Worm (Caenorhabditis elegans) whole organism, young adult: ENCODE measurements around the gene F42D1.4.

Experiments
- B0019.2 ChIP-seq: fragments of 200-800 bp; sonication (Bioruptor generic); conservative IDR thresholded peaks from 2 replicates; pipeline ENCODE4 v1.3.6; 2022; ENCODE audit warnings: missing genetic modification reagents, missing genetic modification characterization, missing compliant biosample characterization
- B0035.1 ChIP-seq: sonication (generic microtip); optimal IDR thresholded peaks from 2 replicates; lab custom pipeline; 2016; ENCODE audit warnings: missing genetic modification characterization, mild to moderate bottlenecking, missing compliant biosample characterization, missing genotype, missing genetic modification reagents
- B0261.1 ChIP-seq: sonication (generic microtip); optimal IDR thresholded peaks from 2 replicates; lab custom pipeline; 2016; ENCODE audit warnings: mild to moderate bottlenecking, missing genetic modification characterization, moderate library complexity, missing compliant biosample characterization
- C06A6.2 ChIP-seq: fragments of 200-800 bp; sonication (Bioruptor generic); conservative IDR thresholded peaks from 2 replicates; pipeline ENCODE4 v1.3.6; 2022; ENCODE audit warnings: missing genetic modification characterization, missing compliant biosample characterization
- F23B12.7 ChIP-seq: sonication (generic microtip); optimal IDR thresholded peaks from 2 replicates; lab custom pipeline; 2017; ENCODE audit warnings: missing genetic modification characterization, mild to moderate bottlenecking, missing compliant biosample characterization, antibody characterized with exemption, moderate library complexity; ENCODE audit not compliant: insufficient read depth
- F37B4.10 ChIP-seq: fragments of 200-800 bp; sonication (Bioruptor generic); IDR thresholded peaks from 2 replicates; pipeline ENCODE4 v1.3.6; 2022; ENCODE audit warnings: missing genetic modification characterization, missing compliant biosample characterization
- F55B11.4 ChIP-seq: sonication (generic microtip); optimal IDR thresholded peaks from 2 replicates; lab custom pipeline; 2016; ENCODE audit warnings: missing compliant biosample characterization, missing genetic modification characterization, borderline replicate concordance; ENCODE audit not compliant: insufficient read depth
- F57C9.4 ChIP-seq: sonication (generic microtip); optimal IDR thresholded peaks from 2 replicates; lab custom pipeline; 2017; ENCODE audit warnings: mild to moderate bottlenecking, missing genetic modification characterization, missing compliant biosample characterization
- Y53F4B.3 ChIP-seq: fragments of 200-800 bp; sonication (Bioruptor generic); IDR thresholded peaks from 2 replicates; pipeline ENCODE4 v1.3.6; 2022; ENCODE audit warnings: missing genetic modification reagents, missing genetic modification characterization, missing compliant biosample characterization
- Y79H2A.3 ChIP-seq: fragments of 200-800 bp; sonication (Bioruptor generic); conservative IDR thresholded peaks from 2 replicates; pipeline ENCODE4 v1.3.6; 2022; ENCODE audit warnings: missing genetic modification reagents, missing genetic modification characterization, missing compliant biosample characterization
- ama-1 ChIP-seq, 3 experiments: fragments of 150-350 bp in 1 of 3; sonication (generic microtip) in 2 of 3; optimal IDR thresholded peaks; 2 replicates each; lab custom pipeline; 2014 to 2018; ENCODE audit warnings: missing biosample characterization in 2 of 3, missing genetic modification characterization in 2 of 3, missing genetic modification reagents in 2 of 3
- attf-5 ChIP-seq: fragments of 200-800 bp; sonication (Bioruptor generic); optimal IDR thresholded peaks from 2 replicates; lab custom pipeline; 2018; ENCODE audit warnings: mild to moderate bottlenecking, missing genetic modification characterization, missing compliant biosample characterization
- cebp-2 ChIP-seq: fragments of 200-800 bp; sonication (Bioruptor generic); IDR thresholded peaks from 2 replicates; pipeline ENCODE4 v1.3.6; 2022; ENCODE audit warnings: missing genetic modification characterization, missing compliant biosample characterization
- dox-1 ChIP-seq: fragments of 200-800 bp; sonication (Bioruptor generic); IDR thresholded peaks from 2 replicates; pipeline ENCODE4 v1.3.6; 2022; ENCODE audit warnings: missing genetic modification reagents, missing genetic modification characterization, missing compliant biosample characterization
- dpff-1 ChIP-seq: sonication (generic microtip); optimal IDR thresholded peaks from 2 replicates; lab custom pipeline; 2017; ENCODE audit warnings: mild to moderate bottlenecking, missing genetic modification characterization, missing compliant biosample characterization
- egrh-3 ChIP-seq: fragments of 200-800 bp; sonication (Bioruptor generic); IDR thresholded peaks from 2 replicates; pipeline ENCODE4 v1.3.6; 2022; ENCODE audit warnings: missing genetic modification reagents, missing genetic modification characterization, missing compliant biosample characterization
- ekl-4 ChIP-seq: fragments of 200-800 bp; sonication (Bioruptor generic); IDR thresholded peaks from 2 replicates; pipeline ENCODE4 v1.3.6; 2022; ENCODE audit warnings: missing genetic modification reagents, missing genetic modification characterization, missing compliant biosample characterization
- hmg-20 ChIP-seq: fragments of 200-800 bp; sonication (Bioruptor generic); IDR thresholded peaks from 2 replicates; pipeline ENCODE4 v1.3.6; 2022; ENCODE audit warnings: missing genetic modification reagents, missing genetic modification characterization, missing compliant biosample characterization
- lag-1 ChIP-seq: fragments of 200-800 bp; sonication (Bioruptor generic); IDR thresholded peaks from 2 replicates; pipeline ENCODE4 v1.3.6; 2022; ENCODE audit warnings: missing genetic modification reagents, missing genetic modification characterization, missing compliant biosample characterization
- lin-26 ChIP-seq: fragments of 200-800 bp; sonication (Bioruptor generic); IDR thresholded peaks from 2 replicates; pipeline ENCODE4 v1.3.6; 2022; ENCODE audit warnings: missing genetic modification reagents, missing genetic modification characterization, missing compliant biosample characterization
- lin-40 ChIP-seq: sonication (generic microtip); optimal IDR thresholded peaks from 2 replicates; lab custom pipeline; 2016; ENCODE audit warnings: missing genetic modification characterization, mild to moderate bottlenecking, missing compliant biosample characterization, missing genotype, missing genetic modification reagents
- madf-10 ChIP-seq: sonication (generic microtip); optimal IDR thresholded peaks from 2 replicates; lab custom pipeline; 2016; ENCODE audit warnings: mild to moderate bottlenecking, missing genetic modification characterization, missing compliant biosample characterization
- madf-3 ChIP-seq: fragments of 200-800 bp; sonication (Bioruptor generic); IDR thresholded peaks from 2 replicates; pipeline ENCODE4 v1.3.6; 2022; ENCODE audit warnings: missing genetic modification reagents, missing genetic modification characterization, missing compliant biosample characterization
- mcd-1 ChIP-seq: fragments of 200-800 bp; sonication (Bioruptor generic); IDR thresholded peaks from 2 replicates; pipeline ENCODE4 v1.3.6; 2022; ENCODE audit warnings: missing genetic modification reagents, missing genetic modification characterization, missing compliant biosample characterization
- mel-28 ChIP-seq: sonication (generic microtip); optimal IDR thresholded peaks from 2 replicates; lab custom pipeline; 2016; ENCODE audit warnings: borderline replicate concordance, mild to moderate bottlenecking, missing genetic modification characterization, missing compliant biosample characterization
- mes-4 ChIP-seq: sonication (generic microtip); optimal IDR thresholded peaks from 2 replicates; lab custom pipeline; 2016; ENCODE audit warnings: missing genotype, missing genetic modification characterization, missing compliant biosample characterization
- nhr-27 ChIP-seq: fragments of 200-800 bp; sonication (Bioruptor generic); optimal IDR thresholded peaks from 2 replicates; lab custom pipeline; 2018; ENCODE audit warnings: mild to moderate bottlenecking, missing genetic modification characterization, moderate library complexity, missing compliant biosample characterization
- nhr-80 ChIP-seq: sonication (generic microtip); optimal IDR thresholded peaks from 2 replicates; lab custom pipeline; 2016; ENCODE audit warnings: missing genetic modification characterization, missing compliant biosample characterization
- nhr-90 ChIP-seq: sonication (generic microtip); optimal IDR thresholded peaks from 2 replicates; lab custom pipeline; 2016; ENCODE audit warnings: missing genotype, mild to moderate bottlenecking, missing genetic modification characterization, missing compliant biosample characterization
- repo-1 ChIP-seq: sonication (generic microtip); optimal IDR thresholded peaks from 2 replicates; lab custom pipeline; 2017; ENCODE audit warnings: mild to moderate bottlenecking, missing genetic modification characterization, missing compliant biosample characterization
- sdz-38 ChIP-seq: sonication (generic microtip); optimal IDR thresholded peaks from 2 replicates; lab custom pipeline; 2016; ENCODE audit warnings: missing genotype, missing genetic modification characterization, missing compliant biosample characterization
- snpc-4 ChIP-seq, 5 experiments: fragments of 150-350 bp in 1 of 5; sonication (generic microtip) in 4 of 5; optimal IDR thresholded peaks; 2 replicates each; lab custom pipeline; 2014 to 2018; ENCODE audit warnings: missing genetic modification characterization in 5 of 5, missing biosample characterization in 3 of 5, antibody characterized with exemption in 2 of 5, mild to moderate bottlenecking in 2 of 5, missing compliant biosample characterization in 2 of 5, missing genotype in 2 of 5, moderate library complexity in 2 of 5, missing genetic modification reagents in 1 of 5
- tbx-9 ChIP-seq: sonication (generic microtip); optimal IDR thresholded peaks from 2 replicates; lab custom pipeline; 2016; ENCODE audit warnings: borderline replicate concordance, missing genetic modification characterization, inconsistent platforms, missing compliant biosample characterization
- unc-62 ChIP-seq: fragments of 150-350 bp; optimal IDR thresholded peaks from 2 replicates; lab custom pipeline; 2014; ENCODE audit warnings: missing biosample characterization, missing genetic modification reagents, missing genetic modification characterization
- xnd-1 ChIP-seq: sonication (generic microtip); optimal IDR thresholded peaks from 2 replicates; lab custom pipeline; 2016; ENCODE audit warnings: missing genotype, missing genetic modification reagents, missing genetic modification characterization, missing compliant biosample characterization
- zfh-2 ChIP-seq: fragments of 200-800 bp; sonication (Bioruptor generic); conservative IDR thresholded peaks from 2 replicates; pipeline ENCODE4 v1.3.6; 2022; ENCODE audit warnings: missing genetic modification reagents, missing genetic modification characterization, missing compliant biosample characterization
- zim-3 ChIP-seq: sonication (generic microtip); optimal IDR thresholded peaks from 2 replicates; lab custom pipeline; 2017; ENCODE audit warnings: mild to moderate bottlenecking, missing genetic modification characterization, moderate library complexity, missing compliant biosample characterization
- ztf-18 ChIP-seq: sonication (generic microtip); optimal IDR thresholded peaks from 2 replicates; lab custom pipeline; 2016; ENCODE audit warnings: missing genotype, mild to moderate bottlenecking, missing genetic modification characterization, missing compliant biosample characterization
- ztf-25 ChIP-seq: fragments of 200-800 bp; sonication (Bioruptor generic); IDR thresholded peaks from 2 replicates; pipeline ENCODE4 v1.3.6; 2022; ENCODE audit warnings: missing genetic modification reagents, missing genetic modification characterization, missing compliant biosample characterization
- ztf-6 ChIP-seq: fragments of 200-800 bp; sonication (Bioruptor generic); IDR thresholded peaks from 2 replicates; pipeline ENCODE4 v1.3.6; 2022; ENCODE audit warnings: missing genetic modification reagents, missing genetic modification characterization, missing compliant biosample characterization

F42D1.4 gene

DNA sequence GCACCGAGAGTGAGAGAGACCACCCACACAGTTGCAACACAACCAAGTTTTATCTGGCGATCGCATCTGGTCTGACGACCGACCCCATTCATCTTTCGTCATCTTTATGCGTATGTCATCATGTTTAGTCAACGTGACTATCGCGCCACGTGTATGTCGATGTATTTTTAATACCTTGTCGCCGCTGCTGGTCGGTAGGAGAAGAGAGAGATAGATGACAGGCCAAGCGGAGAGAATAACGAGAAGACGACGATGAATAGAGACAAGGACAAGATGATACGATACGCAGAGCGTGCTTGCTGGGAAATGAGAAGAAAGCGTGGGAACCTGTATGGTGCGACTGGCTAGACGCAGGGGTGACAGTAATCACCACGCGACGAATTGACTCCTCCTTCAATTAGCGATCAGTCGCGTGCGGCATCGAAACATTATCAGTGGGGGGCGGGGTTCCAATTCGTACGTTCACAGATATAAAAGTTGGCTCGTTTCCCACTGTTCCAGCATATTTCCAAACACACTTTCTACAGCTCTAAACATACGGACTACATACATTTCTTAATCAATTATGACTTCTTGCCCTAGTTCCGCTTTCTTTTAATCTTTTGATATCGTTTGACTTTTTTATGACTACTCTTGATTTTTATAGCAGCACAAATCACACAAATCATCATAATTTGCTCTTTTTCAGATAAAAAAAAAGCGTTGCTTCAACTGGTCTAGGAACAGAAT is 16.6 kb upstream of the F42D1.4 start, which contains the start of gene tatn-1 (continued):
- TF ChIP-seq C06A6.2 (GFP tag; lab: Robert Waterston, UW) (0 out of 2 replicates have a peak, but pooled peaks have one; percentile 56), unc-62 (GFP tag; lab: Kevin White, UChicago) (peak; percentile 84), ztf-6 (GFP tag; lab: Robert Waterston, UW) (no peak), xnd-1 (no peak), F57C9.4 (tag; lab: Kevin White, UChicago) (no peak), cebp-2 (GFP tag; lab: Robert Waterston, UW) (no peak), zfh-2 (GFP tag; lab: Robert Waterston, UW) (peak; percentile 70; the same call in 1 of the 2 replicates), repo-1 (no peak), Y53F4B.3 (GFP tag; lab: Robert Waterston, UW) (no peak), nhr-90 (tag; lab: Kevin White, UChicago) (peak; percentile 32), tbx-9 (tag; lab: Kevin White, UChicago) (no peak), dpff-1 (tag; lab: Kevin White, UChicago) (no peak), sdz-38 (tag; lab: Kevin White, UChicago) (no peak), ztf-18 (tag; lab: Kevin White, UChicago) (no peak), mcd-1 (GFP tag; lab: Robert Waterston, UW) (peak; percentile 40; the same call in 1 of the 2 replicates), snpc-4 (GFP tag; optimal IDR thresholded peaks at IDR 0.05; lab: Kevin White, UChicago) (no peak), snpc-4 (tag; optimal IDR thresholded peaks at IDR 0.05; lab: Kevin White, UChicago) (peak in 2 of 4 experiments; percentile 37 to 62), mel-28 (tag; lab: Kevin White, UChicago) (no peak), Y79H2A.3 (GFP tag; lab: Robert Waterston, UW) (no peak), egrh-3 (0 out of 2 replicates have a peak, but pooled peaks have one; percentile 19)

DNA sequence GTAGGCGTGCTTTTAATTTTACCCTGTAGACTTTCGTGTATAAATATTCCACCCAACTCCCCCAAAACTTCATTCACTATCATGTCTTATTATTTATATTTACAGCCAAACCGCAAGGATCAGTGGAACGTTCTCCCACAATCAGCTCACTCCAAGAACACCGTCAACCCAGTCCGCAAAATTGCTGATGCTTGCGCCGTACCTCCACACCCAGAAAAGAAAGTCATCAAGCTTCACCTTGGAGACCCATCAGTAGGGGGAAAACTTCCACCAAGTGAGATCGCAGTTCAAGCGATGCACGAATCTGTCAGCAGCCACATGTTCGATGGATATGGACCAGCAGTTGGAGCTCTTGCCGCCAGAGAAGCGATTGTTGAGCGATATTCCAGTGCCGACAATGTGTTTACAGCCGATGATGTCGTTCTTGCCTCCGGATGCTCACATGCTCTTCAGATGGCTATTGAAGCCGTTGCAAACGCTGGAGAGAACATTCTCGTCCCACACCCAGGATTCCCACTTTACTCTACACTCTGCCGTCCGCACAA is 15.8 kb upstream of the F42D1.4 start:
- TF ChIP-seq zim-3, result no peak
- TF ChIP-seq ama-1 (optimal IDR thresholded peaks at IDR 0.05; lab: Kevin White, UChicago), result peak; percentile 81
- no peak for TF ChIP-seq ama-1 (GFP tag; optimal IDR thresholded peaks at IDR 0.05; lab: Kevin White, UChicago)
- TF ChIP-seq B0261.1 (tag; lab: Kevin White, UChicago), result no peak
- no peak for TF ChIP-seq mes-4 (tag; lab: Kevin White, UChicago)
- TF ChIP-seq nhr-27 (tag; lab: Kevin White, UChicago), result peak; percentile 44
- TF ChIP-seq unc-62 (GFP tag; lab: Kevin White, UChicago), result no peak
- peak; percentile 44; the same call in 1 of the 2 replicates for TF ChIP-seq zfh-2 (GFP tag; lab: Robert Waterston, UW)

DNA sequence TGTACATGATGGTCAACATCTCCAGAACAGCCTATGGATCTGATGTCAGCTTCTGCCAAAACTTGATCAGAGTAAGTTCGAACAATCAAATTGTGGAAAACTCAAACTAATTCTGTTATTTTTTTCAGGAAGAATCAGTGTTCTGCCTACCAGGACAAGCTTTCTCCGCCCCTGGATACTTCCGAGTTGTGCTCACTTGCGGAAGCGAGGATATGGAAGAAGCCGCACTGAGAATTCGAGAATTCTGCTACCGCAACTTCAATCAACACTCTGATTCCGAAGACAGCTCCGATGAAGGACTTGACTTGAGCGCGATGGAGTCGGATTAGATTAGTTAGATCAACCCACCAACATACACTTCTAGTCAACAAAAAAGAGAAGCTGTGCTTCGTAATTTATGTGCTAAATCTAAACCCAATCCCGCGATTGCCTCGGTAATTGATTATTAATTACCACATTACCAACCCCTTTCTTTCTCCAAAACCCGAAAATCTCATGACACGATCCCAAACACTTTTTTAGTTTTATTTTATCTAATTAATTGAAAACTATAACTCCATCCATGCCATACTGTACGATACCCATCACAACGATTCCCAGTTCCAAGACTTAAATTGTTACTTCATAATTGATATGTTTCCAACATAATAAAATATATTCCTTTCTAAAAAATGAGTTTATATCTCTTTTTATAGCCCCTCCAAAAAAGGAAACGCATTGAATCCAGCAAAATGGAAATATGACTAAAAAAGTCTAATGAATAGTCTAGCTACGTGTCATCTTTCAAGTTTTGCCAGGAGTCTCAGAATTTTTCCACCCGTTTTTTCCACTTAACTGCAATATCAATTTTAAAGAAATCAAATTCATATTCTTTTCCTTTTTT is 14.5 kb upstream of the F42D1.4 start:
- peak; percentile 17 for TF ChIP-seq madf-10 (tag; lab: Kevin White, UChicago)
- TF ChIP-seq ama-1 (optimal IDR thresholded peaks at IDR 0.05; lab: Kevin White, UChicago), result peak; percentile 88
- no peak for TF ChIP-seq ama-1 (GFP tag; optimal IDR thresholded peaks at IDR 0.05; lab: Kevin White, UChicago)
- TF ChIP-seq lin-26 (GFP tag; lab: Robert Waterston, UW), result 0 out of 2 replicates have a peak, but pooled peaks have one; percentile 33
- TF ChIP-seq hmg-20 (GFP tag; lab: Robert Waterston, UW), result no peak
- TF ChIP-seq nhr-80 (tag; lab: Kevin White, UChicago), result peak; percentile 31
- no peak for TF ChIP-seq attf-5
- TF ChIP-seq ekl-4 (GFP tag; lab: Robert Waterston, UW), result no peak
- TF ChIP-seq B0261.1 (tag; lab: Kevin White, UChicago), result no peak
- no peak for TF ChIP-seq lag-1 (GFP tag; lab: Robert Waterston, UW)
- TF ChIP-seq madf-3 (GFP tag; lab: Robert Waterston, UW), result 0 out of 2 replicates have a peak, but pooled peaks have one; percentile 63
- no peak for TF ChIP-seq dox-1 (GFP tag; lab: Robert Waterston, UW)
- peak; percentile 25 for TF ChIP-seq repo-1
- no peak for TF ChIP-seq ztf-25 (GFP tag; lab: Robert Waterston, UW)
- TF ChIP-seq lin-40 (tag; lab: Kevin White, UChicago), result peak; percentile 21
- no peak for TF ChIP-seq F23B12.7
- TF ChIP-seq B0035.1 (tag; lab: Kevin White, UChicago), result no peak
- no peak for TF ChIP-seq F55B11.4
- TF ChIP-seq F37B4.10 (GFP tag; lab: Robert Waterston, UW), result 0 out of 2 replicates have a peak, but pooled peaks have one; percentile 3
- TF ChIP-seq ztf-18 (tag; lab: Kevin White, UChicago), result no peak
- no peak for TF ChIP-seq B0019.2
